Worm (Caenorhabditis elegans) whole organism, L3 larva: ENCODE data around the gene C33D9.10.
A peak's percentile ranks its signal among the peaks of the same experiment; 100 is the strongest.

Source experiments
- R02D3.7 ChIP-seq: fragments of 150-350 bp; optimal IDR thresholded peaks from 2 replicates; lab custom pipeline; 2014; ENCODE audit warnings: missing biosample characterization, missing genetic modification characterization
- ZK546.5 ChIP-seq: sonication (generic microtip); optimal IDR thresholded peaks from 2 replicates; lab custom pipeline; 2017; ENCODE audit warnings: missing biosample characterization, missing genetic modification characterization
- aly-2 ChIP-seq: fragments of 150-350 bp; optimal IDR thresholded peaks from 2 replicates; lab custom pipeline; 2014; ENCODE audit warnings: missing biosample characterization, missing genetic modification characterization
- ama-1 ChIP-seq: fragments of 150-350 bp; optimal IDR thresholded peaks from 2 replicates; lab custom pipeline; 2018
- ceh-16 ChIP-seq: sonication (generic microtip); optimal IDR thresholded peaks from 2 replicates; lab custom pipeline; 2017; ENCODE audit warnings: missing biosample characterization, missing genetic modification characterization
- ceh-28 ChIP-seq: fragments of 150-350 bp; optimal IDR thresholded peaks from 2 replicates; lab custom pipeline; 2014; ENCODE audit warnings: missing biosample characterization, missing genetic modification reagents, missing genetic modification characterization
- ceh-82 ChIP-seq: fragments of 150-350 bp; optimal IDR thresholded peaks from 2 replicates; lab custom pipeline; 2014; ENCODE audit warnings: missing biosample characterization, missing genetic modification characterization
- ceh-9 ChIP-seq: sonication (generic microtip); optimal IDR thresholded peaks from 2 replicates; lab custom pipeline; 2018; ENCODE audit warnings: missing biosample characterization, missing genetic modification characterization
- daf-12 ChIP-seq: fragments of 150-350 bp; optimal IDR thresholded peaks from 2 replicates; lab custom pipeline; 2014; ENCODE audit warnings: missing biosample characterization, missing genetic modification reagents, missing genetic modification characterization
- egl-27 ChIP-seq: sonication (generic microtip); optimal IDR thresholded peaks from 4 replicates; lab custom pipeline; 2017; ENCODE audit warnings: missing biosample characterization, missing genetic modification reagents, missing genetic modification characterization
- egl-5 ChIP-seq: fragments of 150-350 bp; optimal IDR thresholded peaks from 2 replicates; lab custom pipeline; 2017; ENCODE audit warnings: missing biosample characterization, missing genetic modification reagents, missing genetic modification characterization, inconsistent platforms
- elt-1 ChIP-seq: fragments of 150-350 bp; optimal IDR thresholded peaks from 2 replicates; lab custom pipeline; 2014; ENCODE audit warnings: missing biosample characterization, missing genetic modification characterization
- elt-2 ChIP-seq: sonication (generic microtip); optimal IDR thresholded peaks from 2 replicates; lab custom pipeline; 2016; ENCODE audit warnings: missing genetic modification reagents, mild to moderate bottlenecking, missing genetic modification characterization, missing compliant biosample characterization
- elt-3 ChIP-seq, 3 experiments: fragments of 150-350 bp in 1 of 3; sonication (generic microtip) in 2 of 3; optimal IDR thresholded peaks; 2 replicates in 2 of 3; 4 replicates in 1 of 3; lab custom pipeline; 2014 to 2017; ENCODE audit warnings: missing biosample characterization in 3 of 3, missing genetic modification characterization in 3 of 3
- eor-1 ChIP-seq, 2 experiments: fragments of 150-350 bp; optimal IDR thresholded peaks; 2 replicates each; lab custom pipeline; 2014 to 2018; ENCODE audit warnings: missing biosample characterization in 2 of 2, missing genetic modification characterization in 2 of 2
- fkh-10 ChIP-seq: sonication (generic microtip); optimal IDR thresholded peaks from 2 replicates; lab custom pipeline; 2017; ENCODE audit warnings: missing biosample characterization, missing genetic modification reagents, missing genetic modification characterization
- fkh-2 ChIP-seq: fragments of 150-350 bp; optimal IDR thresholded peaks from 2 replicates; lab custom pipeline; 2014; ENCODE audit warnings: missing biosample characterization, missing genetic modification reagents, missing genetic modification characterization
- fos-1 ChIP-seq: fragments of 150-350 bp; optimal IDR thresholded peaks from 2 replicates; lab custom pipeline; 2014; ENCODE audit warnings: missing biosample characterization, missing genetic modification characterization
- hmg-11 ChIP-seq: sonication (generic microtip); optimal IDR thresholded peaks from 2 replicates; lab custom pipeline; 2016; ENCODE audit warnings: missing genetic modification characterization, missing compliant biosample characterization
- jun-1 ChIP-seq: fragments of 150-350 bp; optimal IDR thresholded peaks from 2 replicates; lab custom pipeline; 2014; ENCODE audit warnings: missing biosample characterization, missing genetic modification reagents, missing genetic modification characterization
- lin-15B ChIP-seq: fragments of 150-350 bp; optimal IDR thresholded peaks from 2 replicates; lab custom pipeline; 2014; ENCODE audit warnings: missing biosample characterization, missing genetic modification characterization
- lin-39 ChIP-seq: fragments of 150-350 bp; optimal IDR thresholded peaks from 2 replicates; lab custom pipeline; 2018; ENCODE audit warnings: missing biosample characterization, missing genetic modification reagents, missing genetic modification characterization
- lsy-12 ChIP-seq: sonication (generic microtip); optimal IDR thresholded peaks from 2 replicates; lab custom pipeline; 2016; ENCODE audit warnings: mild to moderate bottlenecking, missing genetic modification characterization, missing compliant biosample characterization
- mdl-1 ChIP-seq: fragments of 150-350 bp; optimal IDR thresholded peaks from 2 replicates; lab custom pipeline; 2014; ENCODE audit warnings: missing biosample characterization, missing genetic modification characterization
- mml-1 ChIP-seq: fragments of 150-350 bp; sonication (generic microtip); optimal IDR thresholded peaks from 3 replicates; lab custom pipeline; 2014; ENCODE audit warnings: missing biosample characterization, missing genetic modification characterization
- nfya-1 ChIP-seq: sonication (generic microtip); optimal IDR thresholded peaks from 2 replicates; lab custom pipeline; 2017; ENCODE audit warnings: missing genetic modification characterization, mild to moderate bottlenecking, missing compliant biosample characterization, antibody characterized with exemption, moderate library complexity; ENCODE audit not compliant: insufficient read depth
- nhr-11 ChIP-seq: fragments of 150-350 bp; optimal IDR thresholded peaks from 2 replicates; lab custom pipeline; 2014; ENCODE audit warnings: missing biosample characterization, missing genetic modification characterization
- nhr-23 ChIP-seq: fragments of 150-350 bp; optimal IDR thresholded peaks from 2 replicates; lab custom pipeline; 2014; ENCODE audit warnings: missing biosample characterization, missing genetic modification reagents, missing genetic modification characterization
- nhr-237 ChIP-seq: fragments of 150-350 bp; optimal IDR thresholded peaks from 2 replicates; lab custom pipeline; 2014; ENCODE audit warnings: missing biosample characterization, missing genetic modification characterization
- nhr-25 ChIP-seq: sonication (generic microtip); optimal IDR thresholded peaks from 2 replicates; lab custom pipeline; 2017; ENCODE audit warnings: missing biosample characterization, missing genetic modification characterization
- nhr-28 ChIP-seq: fragments of 150-350 bp; optimal IDR thresholded peaks from 2 replicates; lab custom pipeline; 2014; ENCODE audit warnings: missing biosample characterization, missing genetic modification characterization
- nhr-43 ChIP-seq: sonication (generic microtip); optimal IDR thresholded peaks from 2 replicates; lab custom pipeline; 2016; ENCODE audit warnings: mild to moderate bottlenecking, missing genetic modification characterization, missing compliant biosample characterization; ENCODE audit not compliant: poor library complexity, severe bottlenecking
- nhr-67 ChIP-seq: fragments of 150-350 bp; optimal IDR thresholded peaks from 2 replicates; lab custom pipeline; 2014; ENCODE audit warnings: missing biosample characterization, missing genetic modification characterization
- nhr-76 ChIP-seq: fragments of 150-350 bp; sonication (generic microtip); optimal IDR thresholded peaks from 5 replicates; lab custom pipeline; 2014; ENCODE audit warnings: missing biosample characterization, missing genetic modification characterization
- nhr-77 ChIP-seq: fragments of 150-350 bp; optimal IDR thresholded peaks from 2 replicates; lab custom pipeline; 2014; ENCODE audit warnings: missing biosample characterization, missing genetic modification characterization
- pha-4 ChIP-seq: fragments of 150-350 bp; optimal IDR thresholded peaks from 2 replicates; lab custom pipeline; 2014; ENCODE audit warnings: missing biosample characterization, missing genetic modification reagents, missing genetic modification characterization
- pqm-1 ChIP-seq: fragments of 150-350 bp; optimal IDR thresholded peaks from 2 replicates; lab custom pipeline; 2017; ENCODE audit warnings: missing biosample characterization, missing genetic modification characterization, inconsistent platforms
- sea-2 ChIP-seq: fragments of 150-350 bp; sonication (generic microtip); optimal IDR thresholded peaks from 4 replicates; lab custom pipeline; 2014; ENCODE audit warnings: missing biosample characterization, missing genetic modification reagents, missing genetic modification characterization
- skn-1 ChIP-seq: fragments of 150-350 bp; optimal IDR thresholded peaks from 2 replicates; lab custom pipeline; 2014; ENCODE audit warnings: missing biosample characterization, missing genetic modification characterization
- snpc-4 ChIP-seq: fragments of 150-350 bp; optimal IDR thresholded peaks from 2 replicates; lab custom pipeline; 2014; ENCODE audit warnings: missing biosample characterization, missing genetic modification characterization
- tbx-2 ChIP-seq: sonication (generic microtip); optimal IDR thresholded peaks from 2 replicates; lab custom pipeline; 2016; ENCODE audit warnings: mild to moderate bottlenecking, missing genetic modification characterization, missing compliant biosample characterization
- unc-39 ChIP-seq: sonication (generic microtip); optimal IDR thresholded peaks from 4 replicates; lab custom pipeline; 2017; ENCODE audit warnings: missing biosample characterization, missing genetic modification characterization
- unc-62 ChIP-seq: fragments of 150-350 bp; sonication (generic microtip); optimal IDR thresholded peaks from 4 replicates; lab custom pipeline; 2014; ENCODE audit warnings: missing biosample characterization, missing genetic modification reagents, missing genetic modification characterization
- zag-1 ChIP-seq: fragments of 150-350 bp; optimal IDR thresholded peaks from 2 replicates; lab custom pipeline; 2014; ENCODE audit warnings: missing biosample characterization, missing genetic modification characterization
- ztf-11 ChIP-seq: fragments of 150-350 bp; optimal IDR thresholded peaks from 2 replicates; lab custom pipeline; 2014; ENCODE audit warnings: missing biosample characterization, missing genetic modification characterization
- ztf-4 ChIP-seq: fragments of 150-350 bp; optimal IDR thresholded peaks from 2 replicates; lab custom pipeline; 2014; ENCODE audit warnings: missing biosample characterization, missing genetic modification characterization

Gene C33D9.10

DNA sequence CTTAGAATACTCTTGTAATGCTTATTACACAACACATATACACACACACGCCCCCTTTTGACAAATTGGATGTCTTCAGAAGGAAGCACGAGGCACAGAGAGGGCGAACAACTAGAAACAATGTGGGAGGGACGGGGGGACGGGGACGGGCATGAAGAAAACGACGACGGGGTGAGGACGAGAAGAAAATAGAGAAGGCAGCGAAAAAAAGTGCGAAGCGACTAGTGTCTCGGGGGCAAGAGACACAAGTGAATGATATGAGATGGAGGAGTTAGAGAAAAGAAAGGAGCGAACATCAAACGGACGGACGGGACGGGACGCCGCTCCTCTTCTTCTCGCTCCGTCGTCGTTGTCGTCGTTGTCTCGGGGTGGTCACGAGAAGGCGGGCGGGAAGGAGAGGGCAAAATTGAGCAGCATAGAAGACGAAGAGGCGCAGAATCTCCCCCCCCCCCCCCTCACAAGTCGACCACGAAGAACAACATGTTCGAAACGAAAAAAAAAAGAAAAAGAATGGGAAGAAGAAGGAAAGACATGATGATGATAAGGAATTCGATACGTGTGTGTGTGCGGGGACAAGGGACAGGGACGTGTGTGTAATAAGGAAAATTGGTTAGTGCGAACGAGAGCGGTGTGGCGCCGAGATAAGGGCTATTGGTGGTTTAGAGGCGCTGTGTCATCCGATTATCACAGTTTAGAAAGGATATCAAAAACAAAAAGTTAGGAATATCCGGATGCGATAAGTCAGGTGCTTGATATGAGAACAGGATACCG, 7.1 kb upstream of the C33D9.10 start:
- TF ChIP-seq ztf-11 (no peak), ceh-82 (tag; lab: Kevin White, UChicago) (peak; percentile 49), elt-2 (tag; lab: Kevin White, UChicago) (peak; percentile 97), lin-15B (tag; lab: Kevin White, UChicago) (peak; percentile 17), ama-1 (lab: Kevin White, UChicago) (no peak), jun-1 (tag; lab: Kevin White, UChicago) (peak; percentile 77), nhr-25 (tag; lab: Kevin White, UChicago) (peak; percentile 88), pqm-1 (tag; lab: Kevin White, UChicago) (peak; percentile 56), lsy-12 (tag; lab: Kevin White, UChicago) (peak; percentile 82), mdl-1 (tag; lab: Kevin White, UChicago) (peak; percentile 75), fos-1 (tag; lab: Kevin White, UChicago) (no peak), zag-1 (tag; lab: Kevin White, UChicago) (peak; percentile 29), mml-1 (tag; lab: Kevin White, UChicago) (no peak), nfya-1 (tag; lab: Kevin White, UChicago) (peak; percentile 81), R02D3.7 (peak; percentile 46), elt-3 (tag; optimal IDR thresholded peaks at IDR 0.05; lab: Kevin White, UChicago) (peak in 1 of 3 experiments; percentile 11), ztf-4 (tag; lab: Kevin White, UChicago) (peak; percentile 67), hmg-11 (tag; lab: Kevin White, UChicago) (peak; percentile 80), aly-2 (tag; lab: Kevin White, UChicago) (no peak), unc-62 (GFP tag; lab: Kevin White, UChicago) (peak; percentile 80), nhr-23 (tag; lab: Kevin White, UChicago) (peak; percentile 83), egl-27 (tag; lab: Kevin White, UChicago) (peak; percentile 53), nhr-28 (tag; lab: Kevin White, UChicago) (no peak), nhr-237 (tag; lab: Kevin White, UChicago) (no peak), tbx-2 (tag; lab: Kevin White, UChicago) (peak; percentile 71), daf-12 (tag; lab: Kevin White, UChicago) (peak; percentile 7), fkh-10 (peak; percentile 90), lin-39 (peak; percentile 79), ZK546.5 (tag; lab: Kevin White, UChicago) (no peak), nhr-43 (peak; percentile 62), ceh-28 (tag; lab: Kevin White, UChicago) (peak; percentile 57), elt-1 (peak; percentile 65), skn-1 (tag; lab: Kevin White, UChicago) (peak; percentile 12), pha-4 (tag; lab: Kevin White, UChicago) (peak; percentile 68), snpc-4 (tag; lab: Kevin White, UChicago) (peak; percentile 83), sea-2 (GFP tag; lab: Kevin White, UChicago) (no peak)

DNA sequence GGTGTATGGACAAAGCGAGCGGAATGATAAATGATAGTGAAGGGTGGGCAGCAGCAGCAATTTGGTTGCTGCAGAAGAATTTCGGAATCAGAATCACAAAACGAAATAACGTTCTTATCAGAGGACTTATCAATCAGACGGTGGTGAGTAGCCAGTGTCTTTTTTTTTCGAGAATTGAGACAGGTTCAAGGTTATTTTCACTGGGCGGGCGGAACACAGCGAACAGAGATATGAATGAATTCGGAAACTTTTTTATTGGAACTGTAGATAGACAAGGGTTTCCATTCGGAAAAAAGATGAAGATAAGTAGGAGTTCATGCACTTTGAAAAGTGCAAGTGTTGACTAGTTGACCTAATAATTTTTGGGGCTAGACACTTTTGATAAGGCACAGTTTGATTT, 5.3 kb upstream of the C33D9.10 start:
- TF ChIP-seq ceh-9 (tag; lab: Kevin White, UChicago) (no peak), elt-1 (peak; percentile 37), ceh-16 (tag; lab: Kevin White, UChicago) (no peak), unc-62 (GFP tag; lab: Kevin White, UChicago) (peak; percentile 8), R02D3.7 (no peak), nfya-1 (tag; lab: Kevin White, UChicago) (peak; percentile 5), unc-39 (tag; lab: Kevin White, UChicago) (no peak), egl-5 (no peak), tbx-2 (tag; lab: Kevin White, UChicago) (no peak), eor-1 (tag; optimal IDR thresholded peaks at IDR 0.05; lab: Kevin White, UChicago) (no peak), nhr-28 (tag; lab: Kevin White, UChicago) (no peak), fkh-2 (tag; lab: Kevin White, UChicago) (no peak), zag-1 (tag; lab: Kevin White, UChicago) (no peak), sea-2 (GFP tag; lab: Kevin White, UChicago) (no peak), aly-2 (tag; lab: Kevin White, UChicago) (no peak), nhr-237 (tag; lab: Kevin White, UChicago) (no peak), lsy-12 (tag; lab: Kevin White, UChicago) (peak; percentile 11), lin-39 (no peak), skn-1 (tag; lab: Kevin White, UChicago) (no peak), lin-15B (tag; lab: Kevin White, UChicago) (no peak), fos-1 (tag; lab: Kevin White, UChicago) (no peak), pha-4 (tag; lab: Kevin White, UChicago) (no peak), nhr-43 (peak; percentile 63), ceh-82 (tag; lab: Kevin White, UChicago) (no peak), nhr-77 (tag; lab: Kevin White, UChicago) (no peak), fkh-10 (no peak), snpc-4 (tag; lab: Kevin White, UChicago) (no peak), ztf-11 (no peak), nhr-23 (tag; lab: Kevin White, UChicago) (peak; percentile 93), elt-3 (tag; optimal IDR thresholded peaks at IDR 0.05; lab: Kevin White, UChicago) (peak; percentile 37 to 99 (median 61)), nhr-76 (no peak), mml-1 (tag; lab: Kevin White, UChicago) (no peak), nhr-67 (tag; lab: Kevin White, UChicago) (no peak), jun-1 (tag; lab: Kevin White, UChicago) (peak; percentile 24), daf-12 (tag; lab: Kevin White, UChicago) (peak; percentile 52), nhr-11 (no peak)
